Worm (Caenorhabditis elegans): ENCODE data around the gene sdc-2.

DNA sequence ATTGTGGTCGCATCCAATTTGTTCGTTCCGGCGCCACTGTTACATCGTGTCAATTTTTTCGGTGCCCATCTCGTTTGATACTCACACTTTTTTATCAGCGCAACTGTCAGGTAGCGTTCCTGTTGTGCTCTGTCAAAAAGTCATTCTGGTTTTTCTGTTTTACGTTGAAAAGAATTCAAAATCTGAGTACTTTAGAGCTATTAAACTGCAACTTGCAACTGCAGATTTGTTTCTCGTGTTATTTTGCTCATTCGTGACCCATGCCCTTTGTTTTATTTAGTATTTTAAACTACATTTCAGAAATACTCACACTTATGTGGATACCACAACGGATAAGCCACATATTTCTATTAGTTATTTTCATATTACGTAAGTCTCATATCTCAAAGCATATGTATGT is 38.1 kb downstream of the sdc-2 start, which contains the start of gene lev-8:
- no peak for TF ChIP-seq lin-11 (tag; optimal IDR thresholded peaks at IDR 0.05)
- TF ChIP-seq nhr-11 (tag; optimal IDR thresholded peaks at IDR 0.05) = no peak
- TF ChIP-seq pag-3 (tag; optimal IDR thresholded peaks at IDR 0.05; ENCODE audit: borderline replicate concordance) = no peak
- no peak for TF ChIP-seq ceh-48 (tag; optimal IDR thresholded peaks at IDR 0.05)

Data from whole organism, late embryonic.